Worm (Caenorhabditis elegans): ENCODE data around the gene srlf-17.

DNA sequence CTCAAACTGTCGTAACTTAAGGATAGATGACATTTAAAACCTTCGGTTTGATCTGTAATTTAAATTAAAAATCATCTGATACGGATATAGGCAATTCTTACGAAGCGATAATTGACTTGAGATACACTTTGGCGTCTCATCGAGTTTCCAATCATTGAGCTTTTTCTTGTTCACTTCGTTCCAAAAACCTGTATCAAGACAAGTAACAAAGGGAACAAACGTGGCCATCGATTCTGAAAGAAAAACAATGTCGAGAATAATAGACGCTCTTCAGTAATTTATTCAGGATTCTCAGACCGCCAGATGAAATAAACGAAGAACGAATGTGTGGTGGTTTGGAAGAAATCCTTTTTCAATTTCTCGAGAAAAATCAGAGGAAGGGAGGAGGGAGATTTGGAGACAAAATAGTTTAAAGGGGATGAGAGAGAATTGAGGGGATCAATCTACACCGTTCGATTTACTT, 21.7 kb downstream of the srlf-17 start, which contains the start of gene atg-7:
- TF ChIP-seq ztf-29 (GFP tag; IDR thresholded peaks at IDR 0.05) (no peak), med-1 (GFP tag; optimal IDR thresholded peaks at IDR 0.05; ENCODE audit: insufficient read depth) (no peak), tab-1 (GFP tag; IDR thresholded peaks at IDR 0.05) (no peak), T22C8.4 (GFP tag; IDR thresholded peaks at IDR 0.05) (no peak), klf-2 (GFP tag; conservative IDR thresholded peaks at IDR 0.05) (no peak), flt-1 (GFP tag; IDR thresholded peaks at IDR 0.05) (no peak), ref-1 (GFP tag; conservative IDR thresholded peaks at IDR 0.05) (no peak)
